Fruit fly (Drosophila melanogaster) whole organism, embryonic: Measurements from ENCODE around the gene TTLL1A.

Experiments
- ATbp ChIP-seq: fragments of 200-800 bp; sonication (Bioruptor generic); optimal IDR thresholded peaks from 2 replicates; lab custom pipeline; 2017; ENCODE audit warnings: missing biosample characterization, mild to moderate bottlenecking, missing genetic modification characterization, missing genetic modification reagents
- Bgb ChIP-seq: fragments of 200-800 bp; sonication (Bioruptor generic); IDR thresholded peaks from 2 replicates; pipeline ENCODE4 v1.3.6; 2022; ENCODE audit warnings: missing biosample characterization, missing genetic modification characterization; ENCODE audit not compliant: partially characterized antibody
- C15 ChIP-seq: fragments of 200-800 bp; sonication (Bioruptor generic); IDR thresholded peaks from 3 replicates; pipeline ENCODE4 v1.3.6; 2022; ENCODE audit warnings: missing biosample characterization, missing genetic modification characterization
- CG10366 ChIP-seq: fragments of 200-800 bp; sonication (Bioruptor generic); IDR thresholded peaks from 2 replicates; pipeline ENCODE4 v1.3.6; 2022; ENCODE audit warnings: missing biosample characterization, missing genetic modification characterization
- CG11696 ChIP-seq: fragments of 200-800 bp; sonication (Bioruptor generic); IDR thresholded peaks from 2 replicates; pipeline ENCODE4 v1.3.6; 2022; ENCODE audit warnings: missing biosample characterization, missing genetic modification characterization
- CG12236 ChIP-seq: fragments of 200-800 bp; sonication (Bioruptor generic); optimal IDR thresholded peaks from 2 replicates; lab custom pipeline; 2016; ENCODE audit warnings: missing biosample characterization, missing genetic modification characterization
- CG12299 ChIP-seq: fragments of 200-800 bp; sonication (Bioruptor generic); optimal IDR thresholded peaks from 2 replicates; lab custom pipeline; 2018; ENCODE audit warnings: missing biosample characterization, mild to moderate bottlenecking, missing genetic modification characterization
- CG12769 ChIP-seq: fragments of 200-800 bp; sonication (Bioruptor generic); optimal IDR thresholded peaks from 2 replicates; lab custom pipeline; 2019; ENCODE audit warnings: missing biosample characterization, mild to moderate bottlenecking, missing genetic modification characterization, moderate library complexity
- CG1647 ChIP-seq: fragments of 200-800 bp; sonication (Bioruptor generic); optimal IDR thresholded peaks from 3 replicates; lab custom pipeline; 2016; ENCODE audit warnings: missing biosample characterization, missing genetic modification characterization
- CG18476 ChIP-seq: fragments of 200-800 bp; sonication (Bioruptor generic); optimal IDR thresholded peaks from 2 replicates; lab custom pipeline; 2016; ENCODE audit warnings: missing biosample characterization, mild to moderate bottlenecking, missing genetic modification characterization
- CG2199 ChIP-seq: fragments of 200-800 bp; sonication (Bioruptor generic); IDR thresholded peaks from 3 replicates; pipeline ENCODE4 v1.3.6; 2022; ENCODE audit warnings: missing biosample characterization, missing genetic modification characterization
- CG2712 ChIP-seq: fragments of 200-800 bp; optimal IDR thresholded peaks from 3 replicates; lab custom pipeline; 2019; ENCODE audit warnings: missing biosample characterization, mild to moderate bottlenecking, missing genetic modification characterization, moderate library complexity
- CG43689 ChIP-seq: fragments of 200-800 bp; sonication (Bioruptor generic); IDR thresholded peaks from 2 replicates; pipeline ENCODE4 v1.3.6; 2022; ENCODE audit warnings: missing biosample characterization, missing genetic modification characterization
- CG4404 ChIP-seq: fragments of 200-800 bp; sonication (Bioruptor generic); IDR thresholded peaks from 2 replicates; pipeline ENCODE4 v1.3.6; 2022; ENCODE audit warnings: missing biosample characterization, missing genetic modification characterization
- CG6765 ChIP-seq: fragments of 200-800 bp; sonication (Bioruptor generic); optimal IDR thresholded peaks from 3 replicates; lab custom pipeline; 2017; ENCODE audit warnings: missing biosample characterization, mild to moderate bottlenecking, missing genetic modification characterization
- CG8089 ChIP-seq: fragments of 200-800 bp; sonication (Bioruptor generic); optimal IDR thresholded peaks from 3 replicates; lab custom pipeline; 2016; ENCODE audit warnings: missing biosample characterization, missing genetic modification characterization
- CG9727 ChIP-seq: fragments of 200-800 bp; sonication (Bioruptor generic); optimal IDR thresholded peaks from 3 replicates; lab custom pipeline; 2017; ENCODE audit warnings: missing biosample characterization, mild to moderate bottlenecking, missing genetic modification characterization
- CG9932 ChIP-seq: fragments of 200-800 bp; sonication (Bioruptor generic); IDR thresholded peaks from 2 replicates; pipeline ENCODE4 v1.3.6; 2022; ENCODE audit warnings: missing biosample characterization, missing genetic modification characterization
- CoRest ChIP-seq: fragments of 200-800 bp; sonication (Bioruptor generic); optimal IDR thresholded peaks from 3 replicates; lab custom pipeline; 2018; ENCODE audit warnings: missing biosample characterization, mild to moderate bottlenecking, missing genetic modification characterization, moderate library complexity
- Doc2 ChIP-seq: fragments of 200-800 bp; sonication (Bioruptor generic); IDR thresholded peaks from 2 replicates; pipeline ENCODE4 v1.3.6; 2022; ENCODE audit warnings: missing biosample characterization, missing genetic modification characterization
- Drgx ChIP-seq: fragments of 200-800 bp; sonication (Bioruptor generic); IDR thresholded peaks from 2 replicates; pipeline ENCODE4 v1.3.6; 2022; ENCODE audit warnings: missing biosample characterization, missing genetic modification characterization
- ERR ChIP-seq: fragments of 200-800 bp; sonication (Bioruptor generic); optimal IDR thresholded peaks from 2 replicates; lab custom pipeline; 2016; ENCODE audit warnings: missing biosample characterization, missing genetic modification characterization
- Eip74EF ChIP-seq, 2 experiments: fragments of 200-800 bp in 1 of 2; fragments of >200 bp in 1 of 2; sonication (Bioruptor generic) in 1 of 2; optimal IDR thresholded peaks; 2 replicates each; lab custom pipeline; 2017 to 2019; ENCODE audit warnings: missing biosample characterization in 2 of 2, missing genetic modification characterization in 2 of 2, mild to moderate bottlenecking in 1 of 2, moderate library complexity in 1 of 2
- Fer2 ChIP-seq: fragments of 200-800 bp; sonication (Bioruptor generic); optimal IDR thresholded peaks from 2 replicates; lab custom pipeline; 2018; ENCODE audit warnings: missing biosample characterization, mild to moderate bottlenecking, missing genetic modification characterization, moderate library complexity
- Hey ChIP-seq: fragments of 200-800 bp; sonication (Bioruptor generic); optimal IDR thresholded peaks from 3 replicates; lab custom pipeline; 2018; ENCODE audit warnings: missing biosample characterization, mild to moderate bottlenecking, missing genetic modification characterization
- MBD-R2 ChIP-seq: fragments of 200-800 bp; sonication (Bioruptor generic); IDR thresholded peaks from 2 replicates; pipeline ENCODE4 v1.3.6; 2022; ENCODE audit warnings: missing biosample characterization, missing genetic modification characterization
- MESR4 ChIP-seq: fragments of 200-800 bp; sonication (Bioruptor generic); optimal IDR thresholded peaks from 2 replicates; lab custom pipeline; 2018; ENCODE audit warnings: missing biosample characterization, mild to moderate bottlenecking, missing genetic modification characterization, moderate library complexity
- Mes4 ChIP-seq: fragments of 200-800 bp; sonication (Bioruptor generic); optimal IDR thresholded peaks from 2 replicates; lab custom pipeline; 2016; ENCODE audit warnings: missing biosample characterization, missing genetic modification characterization
- NfI ChIP-seq: fragments of 200-800 bp; sonication (Bioruptor generic); optimal IDR thresholded peaks from 3 replicates; lab custom pipeline; 2018; ENCODE audit warnings: missing biosample characterization, mild to moderate bottlenecking, missing genetic modification characterization, moderate library complexity
- Oli ChIP-seq: fragments of 200-800 bp; sonication (Bioruptor generic); optimal IDR thresholded peaks from 2 replicates; lab custom pipeline; 2018; ENCODE audit warnings: missing biosample characterization, mild to moderate bottlenecking, missing genetic modification characterization, moderate library complexity
- ara ChIP-seq: fragments of 200-800 bp; sonication (Bioruptor generic); IDR thresholded peaks from 2 replicates; pipeline ENCODE4 v1.3.6; 2022; ENCODE audit warnings: missing biosample characterization, missing genetic modification characterization
- chn ChIP-seq: fragments of 200-800 bp; sonication (Bioruptor generic); optimal IDR thresholded peaks from 2 replicates; lab custom pipeline; 2016; ENCODE audit warnings: missing biosample characterization, missing genetic modification characterization
- ci ChIP-seq: fragments of 200-800 bp; sonication (Bioruptor generic); IDR thresholded peaks from 3 replicates; pipeline ENCODE4 v1.3.6; 2022; ENCODE audit warnings: missing biosample characterization, missing genetic modification characterization
- crc ChIP-seq: fragments of 200-800 bp; sonication (Bioruptor generic); optimal IDR thresholded peaks from 2 replicates; lab custom pipeline; 2016; ENCODE audit warnings: missing biosample characterization, missing genetic modification characterization
- disco-r ChIP-seq: fragments of 200-800 bp; sonication (Bioruptor generic); optimal IDR thresholded peaks from 2 replicates; lab custom pipeline; 2016; ENCODE audit warnings: missing biosample characterization, missing genetic modification characterization
- gcm2 ChIP-seq: fragments of 200-800 bp; sonication (Bioruptor generic); optimal IDR thresholded peaks from 2 replicates; lab custom pipeline; 2016; ENCODE audit warnings: missing biosample characterization, missing genetic modification characterization
- grau ChIP-seq: fragments of 200-800 bp; optimal IDR thresholded peaks from 3 replicates; lab custom pipeline; 2019; ENCODE audit warnings: missing biosample characterization, mild to moderate bottlenecking, missing genetic modification characterization, moderate library complexity
- gsb ChIP-seq: fragments of 200-800 bp; sonication (Bioruptor generic); IDR thresholded peaks from 2 replicates; pipeline ENCODE4 v1.3.6; 2022; ENCODE audit warnings: missing biosample characterization, missing genetic modification characterization
- gsb-n ChIP-seq: fragments of 200-800 bp; sonication (Bioruptor generic); optimal IDR thresholded peaks from 3 replicates; lab custom pipeline; 2018; ENCODE audit warnings: missing biosample characterization, mild to moderate bottlenecking, missing genetic modification characterization
- ham ChIP-seq: fragments of 200-800 bp; sonication (Bioruptor generic); IDR thresholded peaks from 2 replicates; pipeline ENCODE4 v1.3.6; 2022; ENCODE audit warnings: missing biosample characterization, missing genetic modification characterization
- her ChIP-seq: fragments of 200-800 bp; sonication (Bioruptor generic); optimal IDR thresholded peaks from 2 replicates; lab custom pipeline; 2016; ENCODE audit warnings: missing biosample characterization, missing genetic modification characterization
- hth ChIP-seq: fragments of >200 bp; optimal IDR thresholded peaks from 2 replicates; lab custom pipeline; 2017; ENCODE audit warnings: inconsistent platforms
- jigr1 ChIP-seq: fragments of 200-800 bp; sonication (Bioruptor generic); IDR thresholded peaks from 3 replicates; pipeline ENCODE4 v1.3.6; 2022; ENCODE audit warnings: missing biosample characterization, missing genetic modification characterization
- lola ChIP-seq, 3 experiments: fragments of >200 bp in 2 of 3; fragments of 200-800 bp in 1 of 3; sonication (Bioruptor generic) in 1 of 3; optimal IDR thresholded peaks; 2 replicates each; lab custom pipeline; 2017 to 2019; ENCODE audit warnings: missing biosample characterization in 3 of 3, missing genetic modification characterization in 3 of 3, mild to moderate bottlenecking in 1 of 3, moderate library complexity in 1 of 3
- nerfin-1 ChIP-seq: fragments of 200-800 bp; sonication (Bioruptor generic); optimal IDR thresholded peaks from 3 replicates; lab custom pipeline; 2019; ENCODE audit warnings: missing biosample characterization, mild to moderate bottlenecking, missing genetic modification characterization, moderate library complexity
- p53 ChIP-seq: fragments of 200-800 bp; sonication (Bioruptor generic); optimal IDR thresholded peaks from 2 replicates; lab custom pipeline; 2016; ENCODE audit warnings: missing biosample characterization, missing genetic modification characterization
- ranshi ChIP-seq: fragments of 200-800 bp; sonication (Bioruptor generic); IDR thresholded peaks from 2 replicates; pipeline ENCODE4 v1.3.6; 2022; ENCODE audit warnings: missing biosample characterization, missing genetic modification characterization
- run ChIP-seq: fragments of 200-800 bp; sonication (Bioruptor generic); optimal IDR thresholded peaks from 3 replicates; lab custom pipeline; 2018; ENCODE audit warnings: missing biosample characterization, mild to moderate bottlenecking, missing genetic modification characterization
- so ChIP-seq: fragments of 200-800 bp; sonication (Bioruptor generic); IDR thresholded peaks from 3 replicates; pipeline ENCODE4 v1.3.6; 2022; ENCODE audit warnings: missing biosample characterization, missing genetic modification characterization
- tap ChIP-seq: fragments of 200-800 bp; optimal IDR thresholded peaks from 3 replicates; lab custom pipeline; 2019; ENCODE audit warnings: missing biosample characterization, mild to moderate bottlenecking, missing genetic modification characterization, moderate library complexity
- usp ChIP-seq: fragments of >200 bp; optimal IDR thresholded peaks from 2 replicates; lab custom pipeline; 2017; ENCODE audit warnings: missing biosample characterization, missing genetic modification characterization
- z ChIP-seq: fragments of 200-800 bp; sonication (Bioruptor generic); IDR thresholded peaks from 3 replicates; pipeline ENCODE4 v1.3.6; 2022; ENCODE audit warnings: missing biosample characterization, missing genetic modification characterization

TTLL1A gene

DNA sequence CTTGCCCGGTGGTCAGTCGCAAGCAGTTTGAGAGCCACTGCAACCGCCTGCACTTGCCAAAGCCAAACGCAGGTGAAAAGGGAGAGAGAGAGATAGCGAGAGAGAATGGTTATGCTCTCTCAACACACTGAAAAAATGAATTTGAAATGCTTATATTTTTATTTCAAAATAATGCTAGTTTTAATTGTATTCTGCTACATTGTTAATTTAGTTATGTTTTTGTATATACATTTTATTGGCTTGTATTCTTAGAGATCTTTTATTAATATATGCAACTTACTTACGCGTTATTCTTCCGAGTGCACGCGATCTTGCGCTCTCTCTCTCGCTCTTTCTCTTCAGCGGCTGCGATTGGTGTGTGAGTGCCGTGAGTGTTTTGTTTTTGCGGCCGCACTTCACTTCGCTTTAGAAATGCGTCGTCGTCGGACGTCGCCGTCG, 23.9 kb downstream of the TTLL1A start (continued):
- peak; percentile 89 for TF ChIP-seq ERR (GFP tag; lab: Kevin White, UChicago)
- peak; percentile 98 for TF ChIP-seq CG4404
- TF ChIP-seq CG11696 (GFP tag; lab: Robert Waterston, UW): peak; percentile 93
- peak; percentile 90 for TF ChIP-seq CG8089 (GFP tag; lab: Kevin White, UChicago)
- no peak for TF ChIP-seq gcm2 (GFP tag; lab: Kevin White, UChicago)
- no peak for TF ChIP-seq lola (GFP tag; optimal IDR thresholded peaks at IDR 0.05; lab: Kevin White, UChicago)
- peak; percentile 99 for TF ChIP-seq ara (GFP tag; lab: Robert Waterston, UW)
- peak; percentile 99 for TF ChIP-seq Drgx (GFP tag; lab: Robert Waterston, UW)
- no peak for TF ChIP-seq chn
- peak; percentile 47 for TF ChIP-seq her
- TF ChIP-seq grau (tag; lab: Kevin White, UChicago): no peak
- TF ChIP-seq ham: no peak
- no peak for TF ChIP-seq NfI (GFP tag; lab: Kevin White, UChicago)
- peak; percentile 96 for TF ChIP-seq C15 (GFP tag; lab: Robert Waterston, UW)
- no peak for TF ChIP-seq Bgb (GFP tag; lab: Robert Waterston, UW)
- peak; percentile 98 for TF ChIP-seq CG2199
- no peak for TF ChIP-seq usp
- TF ChIP-seq z (GFP tag; lab: Robert Waterston, UW): peak; percentile 82; the same call in 2 of the 3 replicates
- TF ChIP-seq tap (tag; lab: Kevin White, UChicago): peak; percentile 99
- TF ChIP-seq Eip74EF (GFP tag; optimal IDR thresholded peaks at IDR 0.05; lab: Kevin White, UChicago): peak in 1 of 2 experiments; percentile 99
- TF ChIP-seq CoRest (tag; lab: Kevin White, UChicago): no peak
- TF ChIP-seq Mes4 (GFP tag; lab: Kevin White, UChicago): no peak
- peak; percentile 97 for TF ChIP-seq jigr1 (GFP tag; lab: Robert Waterston, UW)
- TF ChIP-seq gsb-n (tag; lab: Kevin White, UChicago): no peak
- no peak for TF ChIP-seq CG12236 (GFP tag; lab: Kevin White, UChicago)
- peak; percentile 80 for TF ChIP-seq Oli (tag; lab: Kevin White, UChicago)
- TF ChIP-seq ranshi (GFP tag; lab: Robert Waterston, UW): peak; percentile 99
- peak; percentile 99 for TF ChIP-seq CG9727
- peak; percentile 92 for TF ChIP-seq Doc2 (GFP tag; lab: Robert Waterston, UW)
- TF ChIP-seq CG43689: no peak
- no peak for TF ChIP-seq Hey (tag; lab: Kevin White, UChicago)
- peak; percentile 84 for TF ChIP-seq crc
- TF ChIP-seq CG10366 (GFP tag; lab: Robert Waterston, UW): peak; percentile 98
- TF ChIP-seq CG1647 (GFP tag; lab: Kevin White, UChicago): peak; percentile 93
- peak; percentile 97 for TF ChIP-seq run (tag; lab: Kevin White, UChicago)
- TF ChIP-seq so: peak; percentile 97
- TF ChIP-seq gsb (GFP tag; lab: Robert Waterston, UW): peak; percentile 97
- peak; percentile 88 for TF ChIP-seq ci (GFP tag; lab: Robert Waterston, UW)
- TF ChIP-seq CG18476 (GFP tag; lab: Kevin White, UChicago): peak; percentile 97
- peak; percentile 97 for TF ChIP-seq nerfin-1 (tag; lab: Kevin White, UChicago)
- TF ChIP-seq CG12769 (tag; lab: Kevin White, UChicago): no peak
- TF ChIP-seq CG9932: peak; percentile 73
- peak; percentile 20 for TF ChIP-seq MESR4
- TF ChIP-seq hth: no peak
- TF ChIP-seq CG12299 (tag; lab: Kevin White, UChicago): no peak
- TF ChIP-seq MBD-R2: peak; percentile 98
- no peak for TF ChIP-seq disco-r (GFP tag; lab: Kevin White, UChicago)
- TF ChIP-seq p53: no peak
- peak; percentile 91 for TF ChIP-seq CG6765 (GFP tag; lab: Kevin White, UChicago)
- TF ChIP-seq Fer2 (tag; lab: Kevin White, UChicago): peak; percentile 94
- peak; percentile 99 for TF ChIP-seq CG2712 (tag; lab: Kevin White, UChicago)
- no peak for TF ChIP-seq ATbp
